Worm (Caenorhabditis elegans) whole organism, mixed stage, embryonic: ENCODE data around the gene ech-6.

Experiments
- ceh-39 ChIP-seq: fragments of 150-350 bp; optimal IDR thresholded peaks from 2 replicates; lab custom pipeline; 2014; ENCODE audit warnings: missing biosample characterization, missing genetic modification characterization
- ceh-83 ChIP-seq: fragments of 200-800 bp; sonication (Bioruptor generic); optimal IDR thresholded peaks from 2 replicates; lab custom pipeline; 2018; ENCODE audit warnings: mild to moderate bottlenecking, missing genetic modification characterization, missing compliant biosample characterization
- elt-1 ChIP-seq: sonication (generic microtip); optimal IDR thresholded peaks from 2 replicates; lab custom pipeline; 2017; ENCODE audit warnings: missing genetic modification characterization, mild to moderate bottlenecking, missing compliant biosample characterization, antibody characterized with exemption, moderate library complexity, borderline replicate concordance; ENCODE audit not compliant: insufficient read depth
- lin-13 ChIP-seq: fragments of 150-350 bp; optimal IDR thresholded peaks from 2 replicates; lab custom pipeline; 2014; ENCODE audit warnings: missing biosample characterization, missing genetic modification characterization
- mls-2 ChIP-seq: sonication (generic microtip); optimal IDR thresholded peaks from 2 replicates; lab custom pipeline; 2016; ENCODE audit warnings: mild to moderate bottlenecking, missing genetic modification characterization, moderate library complexity, missing compliant biosample characterization
- nhr-237 ChIP-seq: fragments of 150-350 bp; optimal IDR thresholded peaks from 2 replicates; lab custom pipeline; 2014; ENCODE audit warnings: missing biosample characterization, missing genetic modification characterization
- nhr-28 ChIP-seq: fragments of 150-350 bp; optimal IDR thresholded peaks from 2 replicates; lab custom pipeline; 2014; ENCODE audit warnings: missing biosample characterization, missing genetic modification characterization
- nhr-76 ChIP-seq: sonication (generic microtip); optimal IDR thresholded peaks from 2 replicates; lab custom pipeline; 2017; ENCODE audit warnings: missing biosample characterization, missing genetic modification characterization
- pha-4 ChIP-seq: fragments of 150-350 bp; optimal IDR thresholded peaks from 2 replicates; lab custom pipeline; 2018; ENCODE audit warnings: missing biosample characterization, missing genetic modification reagents, missing genetic modification characterization
- snpc-4 ChIP-seq: fragments of 150-350 bp; optimal IDR thresholded peaks from 2 replicates; lab custom pipeline; 2014; ENCODE audit warnings: missing biosample characterization, missing genetic modification characterization
- unc-39 ChIP-seq: fragments of 150-350 bp; optimal IDR thresholded peaks from 2 replicates; lab custom pipeline; 2014; ENCODE audit warnings: missing biosample characterization, missing genetic modification characterization
- unc-62 ChIP-seq: fragments of 150-350 bp; optimal IDR thresholded peaks from 2 replicates; lab custom pipeline; 2014; ENCODE audit warnings: missing biosample characterization, missing genetic modification reagents, missing genetic modification characterization
- ztf-11 ChIP-seq: fragments of 150-350 bp; optimal IDR thresholded peaks from 2 replicates; lab custom pipeline; 2014; ENCODE audit warnings: missing biosample characterization, missing genetic modification characterization

DNA sequence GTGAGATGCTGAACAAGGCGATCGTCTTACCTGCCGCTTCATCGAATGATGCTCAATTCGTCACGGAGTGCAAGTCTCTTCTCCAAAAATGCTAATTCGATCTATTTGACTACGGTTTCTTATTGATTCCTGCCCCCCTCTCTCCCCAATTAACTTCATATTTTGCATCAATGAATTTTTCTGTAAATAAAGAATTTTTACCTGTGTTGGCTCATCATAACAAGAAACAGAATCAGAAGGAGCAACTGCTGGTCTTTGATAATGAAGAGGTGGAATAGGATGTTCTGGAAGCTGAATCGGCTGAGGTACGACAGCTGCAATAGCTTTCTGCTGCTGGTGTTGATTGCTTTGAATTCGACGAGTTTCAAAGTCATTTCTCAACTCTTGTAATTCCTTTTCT lies 7.5 kb upstream of the ech-6 start:
- TF ChIP-seq unc-62 (no peak), elt-1 (no peak), mls-2 (tag; lab: Kevin White, UChicago) (no peak), unc-39 (tag; lab: Kevin White, UChicago) (no peak), ceh-39 (tag; lab: Kevin White, UChicago) (no peak), ztf-11 (tag; lab: Kevin White, UChicago) (no peak), nhr-28 (tag; lab: Kevin White, UChicago) (no peak), snpc-4 (tag; lab: Kevin White, UChicago) (no peak), ceh-83 (GFP tag; lab: Kevin White, UChicago) (no peak), lin-13 (tag; lab: Kevin White, UChicago) (no peak), nhr-76 (no peak), pha-4 (tag; lab: Kevin White, UChicago) (no peak), nhr-237 (tag; lab: Kevin White, UChicago) (no peak)
